Worm (Caenorhabditis elegans) whole organism, L2 larva: ENCODE data around the gene F16B12.4.

Source experiments
- C34F6.9 ChIP-seq: fragments of 150-350 bp; optimal IDR thresholded peaks from 2 replicates; lab custom pipeline; 2014; ENCODE audit warnings: missing biosample characterization, missing genetic modification characterization
- F13H6.1 ChIP-seq: sonication (generic microtip); optimal IDR thresholded peaks from 2 replicates; lab custom pipeline; 2016; ENCODE audit warnings: missing genetic modification characterization, missing compliant biosample characterization
- R02D3.7 ChIP-seq: fragments of 150-350 bp; optimal IDR thresholded peaks from 2 replicates; lab custom pipeline; 2014; ENCODE audit warnings: missing biosample characterization, missing genetic modification characterization
- Y55F3AM.14 ChIP-seq: fragments of 200-800 bp; sonication (Bioruptor generic); optimal IDR thresholded peaks from 2 replicates; lab custom pipeline; 2018; ENCODE audit warnings: mild to moderate bottlenecking, missing genetic modification characterization, missing compliant biosample characterization
- ZK546.5 ChIP-seq: sonication (generic microtip); optimal IDR thresholded peaks from 2 replicates; lab custom pipeline; 2017; ENCODE audit warnings: missing biosample characterization, missing genetic modification characterization
- alr-1 ChIP-seq: fragments of 150-350 bp; optimal IDR thresholded peaks from 2 replicates; lab custom pipeline; 2014; ENCODE audit warnings: missing biosample characterization, missing genetic modification characterization
- aly-2 ChIP-seq: fragments of 150-350 bp; optimal IDR thresholded peaks from 2 replicates; lab custom pipeline; 2014; ENCODE audit warnings: missing biosample characterization, missing genetic modification characterization
- ama-1 ChIP-seq: fragments of 150-350 bp; optimal IDR thresholded peaks from 2 replicates; lab custom pipeline; 2018; ENCODE audit warnings: inconsistent platforms
- blmp-1 ChIP-seq: sonication (generic microtip); optimal IDR thresholded peaks from 2 replicates; lab custom pipeline; 2017; ENCODE audit warnings: missing genetic modification characterization, mild to moderate bottlenecking, missing compliant biosample characterization, antibody characterized with exemption, moderate library complexity; ENCODE audit not compliant: insufficient read depth
- ceh-16 ChIP-seq: fragments of 150-350 bp; optimal IDR thresholded peaks from 2 replicates; lab custom pipeline; 2014; ENCODE audit warnings: missing biosample characterization, missing genetic modification characterization
- ceh-82 ChIP-seq: fragments of 150-350 bp; optimal IDR thresholded peaks from 2 replicates; lab custom pipeline; 2014; ENCODE audit warnings: missing biosample characterization, missing genetic modification characterization
- crh-2 ChIP-seq: sonication (generic microtip); optimal IDR thresholded peaks from 2 replicates; lab custom pipeline; 2017; ENCODE audit warnings: missing biosample characterization, missing genetic modification characterization
- dmd-4 ChIP-seq: sonication (generic microtip); optimal IDR thresholded peaks from 2 replicates; lab custom pipeline; 2017; ENCODE audit warnings: missing biosample characterization, missing genetic modification characterization
- egl-27 ChIP-seq: sonication (generic microtip); optimal IDR thresholded peaks from 3 replicates; lab custom pipeline; 2017; ENCODE audit warnings: missing biosample characterization, missing genetic modification reagents, missing genetic modification characterization
- elt-1 ChIP-seq: fragments of 150-350 bp; optimal IDR thresholded peaks from 2 replicates; lab custom pipeline; 2014; ENCODE audit warnings: missing biosample characterization, missing genetic modification characterization
- fos-1 ChIP-seq: fragments of 150-350 bp; optimal IDR thresholded peaks from 2 replicates; lab custom pipeline; 2014; ENCODE audit warnings: missing biosample characterization, missing genetic modification characterization
- gmeb-1 ChIP-seq: fragments of 150-350 bp; optimal IDR thresholded peaks from 2 replicates; lab custom pipeline; 2014; ENCODE audit warnings: missing biosample characterization, missing genetic modification characterization
- lin-11 ChIP-seq: fragments of 150-350 bp; sonication (generic microtip); optimal IDR thresholded peaks from 2 replicates; lab custom pipeline; 2014; ENCODE audit warnings: missing biosample characterization, missing genetic modification characterization, inconsistent platforms, mixed read lengths
- lin-13 ChIP-seq: fragments of 150-350 bp; optimal IDR thresholded peaks from 2 replicates; lab custom pipeline; 2014; ENCODE audit warnings: missing biosample characterization, missing genetic modification reagents, missing genetic modification characterization
- lin-39 ChIP-seq: fragments of 150-350 bp; optimal IDR thresholded peaks from 2 replicates; lab custom pipeline; 2014; ENCODE audit warnings: missing biosample characterization, missing genetic modification reagents, missing genetic modification characterization
- lsy-2 ChIP-seq, 2 experiments: fragments of 150-350 bp in 1 of 2; sonication (generic microtip) in 1 of 2; optimal IDR thresholded peaks; 2 replicates each; lab custom pipeline; 2014 to 2017; ENCODE audit warnings: missing biosample characterization in 2 of 2, missing genetic modification characterization in 2 of 2
- mab-5 ChIP-seq: fragments of 150-350 bp; optimal IDR thresholded peaks from 2 replicates; lab custom pipeline; 2014; ENCODE audit warnings: missing biosample characterization, missing genetic modification characterization
- mbf-1 ChIP-seq: sonication (generic microtip); optimal IDR thresholded peaks from 2 replicates; lab custom pipeline; 2017; ENCODE audit warnings: missing biosample characterization, missing genetic modification characterization
- mdl-1 ChIP-seq, 2 experiments: fragments of 150-350 bp in 1 of 2; sonication (generic microtip) in 1 of 2; optimal IDR thresholded peaks; 2 replicates each; lab custom pipeline; 2017; ENCODE audit warnings: missing biosample characterization in 2 of 2, missing genetic modification characterization in 2 of 2
- nhr-10 ChIP-seq: sonication (generic microtip); optimal IDR thresholded peaks from 2 replicates; lab custom pipeline; 2017; ENCODE audit warnings: missing biosample characterization, missing genetic modification characterization
- nhr-11 ChIP-seq: fragments of 150-350 bp; optimal IDR thresholded peaks from 2 replicates; lab custom pipeline; 2014; ENCODE audit warnings: missing biosample characterization, missing genetic modification characterization
- nhr-12 ChIP-seq: fragments of 150-350 bp; optimal IDR thresholded peaks from 2 replicates; lab custom pipeline; 2014; ENCODE audit warnings: missing biosample characterization, missing genetic modification characterization
- nhr-129 ChIP-seq: fragments of 150-350 bp; optimal IDR thresholded peaks from 2 replicates; lab custom pipeline; 2014; ENCODE audit warnings: missing biosample characterization, missing genetic modification characterization
- nhr-21 ChIP-seq: fragments of 150-350 bp; optimal IDR thresholded peaks from 2 replicates; lab custom pipeline; 2014; ENCODE audit warnings: missing biosample characterization, missing genetic modification characterization
- nhr-23 ChIP-seq: fragments of 150-350 bp; optimal IDR thresholded peaks from 2 replicates; lab custom pipeline; 2014; ENCODE audit warnings: missing biosample characterization, missing genetic modification reagents, missing genetic modification characterization
- nhr-237 ChIP-seq: fragments of 150-350 bp; optimal IDR thresholded peaks from 2 replicates; lab custom pipeline; 2014; ENCODE audit warnings: missing biosample characterization, missing genetic modification characterization
- nhr-25 ChIP-seq: fragments of 150-350 bp; sonication (generic microtip); optimal IDR thresholded peaks from 3 replicates; lab custom pipeline; 2014; ENCODE audit warnings: missing biosample characterization, missing genetic modification characterization
- nhr-77 ChIP-seq: fragments of 150-350 bp; optimal IDR thresholded peaks from 2 replicates; lab custom pipeline; 2014; ENCODE audit warnings: missing biosample characterization, missing genetic modification characterization
- peb-1 ChIP-seq: fragments of 150-350 bp; optimal IDR thresholded peaks from 2 replicates; lab custom pipeline; 2014; ENCODE audit warnings: missing biosample characterization, missing genetic modification characterization
- sem-4 ChIP-seq: fragments of 150-350 bp; optimal IDR thresholded peaks from 2 replicates; lab custom pipeline; 2014; ENCODE audit warnings: missing biosample characterization, missing genetic modification reagents, missing genetic modification characterization
- skn-1 ChIP-seq: sonication (generic microtip); optimal IDR thresholded peaks from 2 replicates; lab custom pipeline; 2017; ENCODE audit warnings: missing biosample characterization, missing genetic modification characterization
- sma-3 ChIP-seq: sonication (generic microtip); optimal IDR thresholded peaks from 2 replicates; lab custom pipeline; 2016; ENCODE audit warnings: missing genetic modification reagents, missing genetic modification characterization, missing compliant biosample characterization
- sma-9 ChIP-seq, 2 experiments: fragments of 150-350 bp in 1 of 2; sonication (generic microtip) in 1 of 2; optimal IDR thresholded peaks; 2 replicates each; lab custom pipeline; 2014 to 2016; ENCODE audit warnings: missing genetic modification characterization in 2 of 2, mild to moderate bottlenecking in 1 of 2, missing biosample characterization in 1 of 2, missing compliant biosample characterization in 1 of 2, missing genetic modification reagents in 1 of 2, moderate library complexity in 1 of 2
- snpc-4 ChIP-seq: fragments of 150-350 bp; optimal IDR thresholded peaks from 2 replicates; lab custom pipeline; 2014; ENCODE audit warnings: missing biosample characterization, missing genetic modification characterization
- unc-39 ChIP-seq: fragments of 150-350 bp; optimal IDR thresholded peaks from 2 replicates; lab custom pipeline; 2014; ENCODE audit warnings: missing biosample characterization, missing genetic modification characterization
- unc-55 ChIP-seq: fragments of 150-350 bp; sonication (generic microtip); optimal IDR thresholded peaks from 3 replicates; lab custom pipeline; 2014; ENCODE audit warnings: missing biosample characterization, missing genetic modification reagents, missing genetic modification characterization
- unc-62 ChIP-seq: fragments of 150-350 bp; optimal IDR thresholded peaks from 2 replicates; lab custom pipeline; 2014; ENCODE audit warnings: missing biosample characterization, missing genetic modification reagents, missing genetic modification characterization
- zag-1 ChIP-seq: fragments of 150-350 bp; optimal IDR thresholded peaks from 2 replicates; lab custom pipeline; 2014; ENCODE audit warnings: missing biosample characterization, missing genetic modification characterization
- ztf-1 ChIP-seq: fragments of 200-800 bp; sonication (Bioruptor generic); conservative IDR thresholded peaks from 2 replicates; pipeline ENCODE4 v1.3.6; 2022; ENCODE audit warnings: missing genetic modification characterization, missing compliant biosample characterization
- ztf-11 ChIP-seq: sonication (generic microtip); optimal IDR thresholded peaks from 2 replicates; lab custom pipeline; 2017; ENCODE audit warnings: missing biosample characterization, missing genetic modification characterization
- ztf-4 ChIP-seq: fragments of 150-350 bp; optimal IDR thresholded peaks from 2 replicates; lab custom pipeline; 2014; ENCODE audit warnings: missing biosample characterization, missing genetic modification characterization

Gene F16B12.4

DNA sequence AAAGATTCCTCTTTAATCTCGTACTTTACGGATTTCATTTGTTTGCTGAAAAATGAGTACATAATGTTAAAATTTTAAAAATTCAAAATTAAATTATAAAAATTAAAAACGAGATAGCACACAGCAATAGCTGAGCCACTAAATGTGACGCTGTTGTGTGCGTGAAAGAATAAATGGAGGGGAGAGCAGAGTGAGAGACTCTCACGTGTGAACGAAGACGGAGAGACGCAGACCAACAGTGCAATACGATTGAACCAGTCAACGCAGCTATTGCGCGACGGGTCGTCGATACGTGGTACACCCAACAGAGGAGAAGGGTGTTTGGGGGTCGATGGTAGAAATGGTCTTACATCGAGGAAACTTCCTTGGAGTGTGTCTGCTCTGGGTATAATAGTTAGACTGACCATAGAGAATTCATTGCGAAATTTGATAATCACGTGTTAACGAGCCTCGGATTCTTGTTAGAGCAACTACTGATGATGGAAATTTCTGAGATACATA, at the start of gene F16B12.4:
Gene F16B12.4, minus strand, starts transcription at position 51 of the 501 bp plus-strand sequence.
- TF ChIP-seq elt-1 (tag; lab: Kevin White, UChicago) (no peak), blmp-1 (no peak), aly-2 (tag; lab: Kevin White, UChicago) (no peak), F13H6.1 (tag; lab: Kevin White, UChicago) (no peak), lsy-2 (tag; optimal IDR thresholded peaks at IDR 0.05; lab: Kevin White, UChicago) (no peak), nhr-25 (no peak), ztf-1 (GFP tag; lab: Robert Waterston, UW) (no peak), C34F6.9 (no peak)

DNA sequence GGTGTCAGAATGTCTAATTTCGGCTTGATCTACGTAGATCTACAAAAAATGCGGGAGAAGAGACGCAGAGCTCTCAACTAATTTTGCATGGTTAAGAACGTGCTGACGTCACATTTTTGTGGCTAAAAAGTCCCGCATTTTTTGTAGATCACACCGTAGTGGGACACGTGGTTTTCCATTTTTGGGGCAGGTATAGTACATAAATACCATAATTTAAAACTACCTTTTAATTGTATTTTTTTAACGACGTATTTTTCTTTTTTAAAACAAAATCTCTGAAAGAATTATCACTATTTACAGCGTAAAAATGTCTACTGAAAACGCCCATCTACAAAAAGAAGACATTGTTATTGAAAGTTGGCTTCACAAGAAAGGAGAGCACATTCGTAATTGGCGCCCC, 48.9 kb upstream of the F16B12.4 start, which contains the start of gene akt-2:
Gene akt-2, plus strand, starts transcription at position 301 of the 400 bp plus-strand sequence.
- TF ChIP-seq Y55F3AM.14 (GFP tag; lab: Kevin White, UChicago) = no peak
- no peak for TF ChIP-seq gmeb-1 (tag; lab: Kevin White, UChicago)
- TF ChIP-seq mdl-1 (tag; optimal IDR thresholded peaks at IDR 0.05; lab: Kevin White, UChicago) = no peak
- TF ChIP-seq C34F6.9 = no peak
- no peak for TF ChIP-seq zag-1 (tag; lab: Kevin White, UChicago)
- TF ChIP-seq nhr-237 = no peak
- no peak for TF ChIP-seq fos-1
- no peak for TF ChIP-seq F13H6.1 (tag; lab: Kevin White, UChicago)
- TF ChIP-seq nhr-25 = no peak
- TF ChIP-seq blmp-1 = no peak
- TF ChIP-seq nhr-77 (tag; lab: Kevin White, UChicago) = no peak
- TF ChIP-seq nhr-12 = no peak
- no peak for TF ChIP-seq ama-1 (lab: Kevin White, UChicago)
- no peak for TF ChIP-seq crh-2
- TF ChIP-seq lsy-2 (tag; optimal IDR thresholded peaks at IDR 0.05; lab: Kevin White, UChicago) = no peak
- no peak for TF ChIP-seq sma-3 (GFP tag; lab: Kevin White, UChicago)
- TF ChIP-seq nhr-129 (tag; lab: Kevin White, UChicago) = no peak
- no peak for TF ChIP-seq alr-1 (tag; lab: Kevin White, UChicago)
- no peak for TF ChIP-seq sma-9 (GFP tag; optimal IDR thresholded peaks at IDR 0.05; lab: Kevin White, UChicago)
- no peak for TF ChIP-seq sma-9 (tag; optimal IDR thresholded peaks at IDR 0.05; lab: Kevin White, UChicago)

- TF ChIP-seq nhr-21 (tag; lab: Kevin White, UChicago) (peak; percentile 80), gmeb-1 (tag; lab: Kevin White, UChicago) (peak; percentile 49), nhr-237 (no peak), alr-1 (tag; lab: Kevin White, UChicago) (no peak), nhr-129 (tag; lab: Kevin White, UChicago) (peak; percentile 94), ztf-11 (tag; lab: Kevin White, UChicago) (no peak), C34F6.9 (peak; percentile 89), F13H6.1 (tag; lab: Kevin White, UChicago) (peak; percentile 78), nhr-12 (no peak), sma-9 (GFP tag; optimal IDR thresholded peaks at IDR 0.05; lab: Kevin White, UChicago) (peak; percentile 85), sma-9 (tag; optimal IDR thresholded peaks at IDR 0.05; lab: Kevin White, UChicago) (no peak), ZK546.5 (tag; lab: Kevin White, UChicago) (no peak), lsy-2 (tag; optimal IDR thresholded peaks at IDR 0.05; lab: Kevin White, UChicago) (peak; percentile 33 to 80), mab-5 (tag; lab: Kevin White, UChicago) (no peak), blmp-1 (peak; percentile 43), skn-1 (peak; percentile 61), nhr-11 (tag; lab: Kevin White, UChicago) (no peak), nhr-25 (peak; percentile 87), lin-11 (tag; lab: Kevin White, UChicago) (peak; percentile 41), nhr-10 (tag; lab: Kevin White, UChicago) (no peak), crh-2 (peak; percentile 94), unc-55 (GFP tag; lab: Kevin White, UChicago) (peak; percentile 70), unc-39 (no peak), fos-1 (peak; percentile 80), peb-1 (tag; lab: Kevin White, UChicago) (peak; percentile 55), ztf-4 (peak; percentile 50), nhr-77 (tag; lab: Kevin White, UChicago) (no peak), lin-13 (GFP tag; lab: Kevin White, UChicago) (peak; percentile 66), snpc-4 (tag; lab: Kevin White, UChicago) (peak; percentile 8), sem-4 (tag; lab: Kevin White, UChicago) (peak; percentile 68), R02D3.7 (no peak), egl-27 (tag; lab: Kevin White, UChicago) (peak; percentile 58), nhr-23 (no peak), zag-1 (tag; lab: Kevin White, UChicago) (peak; percentile 49), Y55F3AM.14 (GFP tag; lab: Kevin White, UChicago) (peak; percentile 49), ztf-1 (GFP tag; lab: Robert Waterston, UW) (no peak), ama-1 (lab: Kevin White, UChicago) (peak; percentile 63), mdl-1 (tag; optimal IDR thresholded peaks at IDR 0.05; lab: Kevin White, UChicago) (peak in 1 of 2 experiments; percentile 69), ceh-82 (tag; lab: Kevin White, UChicago) (peak; percentile 3), aly-2 (tag; lab: Kevin White, UChicago) (no peak), lin-39 (peak; percentile 22), ceh-16 (no peak), dmd-4 (tag; lab: Kevin White, UChicago) (no peak), unc-62 (no peak), mbf-1 (tag; lab: Kevin White, UChicago) (no peak)
Observed at ce11 chrX:14146740-14147140, 48.3 kb upstream of the F16B12.4 start.
